Worm (Caenorhabditis elegans) whole organism, mixed stage, embryonic: ENCODE results near the gene C07D10.5.

ENCODE experiments used
- M03D4.4 ChIP-seq: sonication (generic microtip); optimal IDR thresholded peaks from 2 replicates; lab custom pipeline; 2017; ENCODE audit warnings: mild to moderate bottlenecking, missing genetic modification characterization, missing compliant biosample characterization
- bed-3 ChIP-seq: fragments of 200-800 bp; sonication (Bioruptor generic); optimal IDR thresholded peaks from 3 replicates; lab custom pipeline; 2018; ENCODE audit warnings: mild to moderate bottlenecking, missing genetic modification characterization, moderate library complexity, missing compliant biosample characterization
- ceh-39 ChIP-seq: fragments of 150-350 bp; optimal IDR thresholded peaks from 2 replicates; lab custom pipeline; 2014; ENCODE audit warnings: missing biosample characterization, missing genetic modification characterization
- ceh-43 ChIP-seq: fragments of 200-800 bp; sonication (Bioruptor generic); optimal IDR thresholded peaks from 2 replicates; lab custom pipeline; 2018; ENCODE audit warnings: mild to moderate bottlenecking, missing genetic modification characterization, moderate library complexity, missing compliant biosample characterization
- ceh-83 ChIP-seq: fragments of 200-800 bp; sonication (Bioruptor generic); optimal IDR thresholded peaks from 2 replicates; lab custom pipeline; 2018; ENCODE audit warnings: mild to moderate bottlenecking, missing genetic modification characterization, missing compliant biosample characterization
- cnd-1 ChIP-seq: fragments of 200-800 bp; sonication (Bioruptor generic); optimal IDR thresholded peaks from 2 replicates; lab custom pipeline; 2018; ENCODE audit warnings: mild to moderate bottlenecking, missing genetic modification characterization, missing compliant biosample characterization
- drap-1 ChIP-seq: fragments of 200-800 bp; sonication (Bioruptor generic); optimal IDR thresholded peaks from 3 replicates; lab custom pipeline; 2018; ENCODE audit warnings: mild to moderate bottlenecking, missing genetic modification characterization, missing compliant biosample characterization
- elt-1 ChIP-seq: sonication (generic microtip); optimal IDR thresholded peaks from 2 replicates; lab custom pipeline; 2017; ENCODE audit warnings: missing genetic modification characterization, mild to moderate bottlenecking, missing compliant biosample characterization, antibody characterized with exemption, moderate library complexity, borderline replicate concordance; ENCODE audit not compliant: insufficient read depth
- flh-1 ChIP-seq: fragments of 200-800 bp; sonication (Bioruptor generic); optimal IDR thresholded peaks from 2 replicates; lab custom pipeline; 2018; ENCODE audit warnings: mild to moderate bottlenecking, missing genetic modification characterization, moderate library complexity, missing compliant biosample characterization
- ham-2 ChIP-seq: fragments of 200-800 bp; sonication (Bioruptor generic); optimal IDR thresholded peaks from 2 replicates; lab custom pipeline; 2018; ENCODE audit warnings: mild to moderate bottlenecking, missing genetic modification characterization, missing compliant biosample characterization
- hlh-1 ChIP-seq: fragments of 150-350 bp; optimal IDR thresholded peaks from 2 replicates; lab custom pipeline; 2014; ENCODE audit warnings: missing biosample characterization, missing genetic modification reagents, missing genetic modification characterization
- lin-13 ChIP-seq: fragments of 150-350 bp; optimal IDR thresholded peaks from 2 replicates; lab custom pipeline; 2014; ENCODE audit warnings: missing biosample characterization, missing genetic modification characterization
- lin-32 ChIP-seq: fragments of 200-800 bp; sonication (Bioruptor generic); optimal IDR thresholded peaks from 2 replicates; lab custom pipeline; 2018; ENCODE audit warnings: mild to moderate bottlenecking, missing genetic modification characterization, missing compliant biosample characterization
- lsy-2 ChIP-seq: fragments of 150-350 bp; optimal IDR thresholded peaks from 2 replicates; lab custom pipeline; 2014; ENCODE audit warnings: missing biosample characterization, missing genetic modification characterization
- mep-1 ChIP-seq: fragments of 150-350 bp; optimal IDR thresholded peaks from 2 replicates; lab custom pipeline; 2017; ENCODE audit warnings: missing biosample characterization, missing genetic modification reagents, missing genetic modification characterization, inconsistent platforms
- mls-2 ChIP-seq: sonication (generic microtip); optimal IDR thresholded peaks from 2 replicates; lab custom pipeline; 2016; ENCODE audit warnings: mild to moderate bottlenecking, missing genetic modification characterization, moderate library complexity, missing compliant biosample characterization
- nhr-2 ChIP-seq: fragments of 150-350 bp; optimal IDR thresholded peaks from 2 replicates; lab custom pipeline; 2014; ENCODE audit warnings: missing biosample characterization, missing genetic modification characterization
- nhr-237 ChIP-seq: fragments of 150-350 bp; optimal IDR thresholded peaks from 2 replicates; lab custom pipeline; 2014; ENCODE audit warnings: missing biosample characterization, missing genetic modification characterization
- nhr-28 ChIP-seq: fragments of 150-350 bp; optimal IDR thresholded peaks from 2 replicates; lab custom pipeline; 2014; ENCODE audit warnings: missing biosample characterization, missing genetic modification characterization
- nhr-76 ChIP-seq: sonication (generic microtip); optimal IDR thresholded peaks from 2 replicates; lab custom pipeline; 2017; ENCODE audit warnings: missing biosample characterization, missing genetic modification characterization
- pha-4 ChIP-seq: fragments of 150-350 bp; optimal IDR thresholded peaks from 2 replicates; lab custom pipeline; 2018; ENCODE audit warnings: missing biosample characterization, missing genetic modification reagents, missing genetic modification characterization
- sem-2 ChIP-seq: fragments of 200-800 bp; sonication (Bioruptor generic); optimal IDR thresholded peaks from 2 replicates; lab custom pipeline; 2018; ENCODE audit warnings: mild to moderate bottlenecking, missing genetic modification characterization, missing compliant biosample characterization
- snpc-4 ChIP-seq: fragments of 150-350 bp; optimal IDR thresholded peaks from 2 replicates; lab custom pipeline; 2014; ENCODE audit warnings: missing biosample characterization, missing genetic modification characterization
- sptf-1 ChIP-seq: sonication (generic microtip); optimal IDR thresholded peaks from 2 replicates; lab custom pipeline; 2017; ENCODE audit warnings: mild to moderate bottlenecking, missing genetic modification characterization, moderate library complexity, missing compliant biosample characterization
- tbx-8 ChIP-seq: fragments of 200-800 bp; sonication (Bioruptor generic); optimal IDR thresholded peaks from 2 replicates; lab custom pipeline; 2018; ENCODE audit warnings: mild to moderate bottlenecking, missing genetic modification characterization, moderate library complexity, missing compliant biosample characterization
- unc-120 ChIP-seq: sonication (generic microtip); optimal IDR thresholded peaks from 2 replicates; lab custom pipeline; 2017; ENCODE audit warnings: missing genetic modification characterization, missing compliant biosample characterization; ENCODE audit not compliant: poor library complexity, severe bottlenecking
- unc-62 ChIP-seq: fragments of 150-350 bp; optimal IDR thresholded peaks from 2 replicates; lab custom pipeline; 2014; ENCODE audit warnings: missing biosample characterization, missing genetic modification reagents, missing genetic modification characterization
- zip-8 ChIP-seq: fragments of 150-350 bp; optimal IDR thresholded peaks from 2 replicates; lab custom pipeline; 2014; ENCODE audit warnings: missing biosample characterization, missing genetic modification characterization
- ztf-11 ChIP-seq: fragments of 150-350 bp; optimal IDR thresholded peaks from 2 replicates; lab custom pipeline; 2014; ENCODE audit warnings: missing biosample characterization, missing genetic modification characterization

C07D10.5 gene

ce11 chrII:7411930-7412329, 30.6 kb downstream of the C07D10.5 start, which contains the start of gene K02A2.5:
Gene K02A2.5 (minus strand): TSS chrII:7412030.
- no peak for TF ChIP-seq pha-4 (tag; lab: Kevin White, UChicago)
- TF ChIP-seq nhr-2 (tag; lab: Kevin White, UChicago), result no peak
- no peak for TF ChIP-seq flh-1 (GFP tag; lab: Kevin White, UChicago)
- TF ChIP-seq unc-62 (GFP tag; lab: Kevin White, UChicago), result no peak
- TF ChIP-seq elt-1 (tag; lab: Kevin White, UChicago), result no peak
- TF ChIP-seq nhr-237 (tag; lab: Kevin White, UChicago), result no peak
- no peak for TF ChIP-seq mls-2
- TF ChIP-seq bed-3 (GFP tag; lab: Kevin White, UChicago), result no peak
- TF ChIP-seq sem-2 (GFP tag; lab: Kevin White, UChicago), result no peak
- TF ChIP-seq nhr-28 (tag; lab: Kevin White, UChicago), result no peak
- no peak for TF ChIP-seq nhr-76 (tag; lab: Kevin White, UChicago)
- no peak for TF ChIP-seq sptf-1 (tag; lab: Kevin White, UChicago)
- no peak for TF ChIP-seq lin-32
- no peak for TF ChIP-seq M03D4.4 (tag; lab: Kevin White, UChicago)
- TF ChIP-seq snpc-4 (tag; lab: Kevin White, UChicago), result no peak
- TF ChIP-seq lsy-2, result no peak
- TF ChIP-seq ceh-83 (GFP tag; lab: Kevin White, UChicago), result no peak
- no peak for TF ChIP-seq hlh-1 (tag; lab: Kevin White, UChicago)
- TF ChIP-seq, all 35 proteins: peak for 0

DNA sequence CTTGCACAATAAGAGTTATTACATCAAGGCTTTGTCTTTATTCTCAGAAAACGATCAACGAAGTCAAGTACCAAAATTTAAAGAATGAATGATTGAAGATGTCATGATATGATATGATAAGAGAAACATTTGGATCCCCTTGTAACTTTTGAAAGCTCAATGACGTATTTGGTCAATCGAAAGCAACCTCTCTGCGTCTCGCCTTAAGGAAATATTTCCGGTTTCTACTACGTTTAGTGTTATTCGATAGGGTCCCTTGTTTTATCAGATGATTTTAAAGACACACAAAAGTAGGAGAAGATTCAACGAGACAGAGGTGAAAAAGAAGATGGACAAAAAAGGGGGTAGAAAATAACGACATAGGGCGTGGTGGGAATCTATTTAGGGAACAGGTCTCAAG, 31.9 kb downstream of the C07D10.5 start:
- TF ChIP-seq sem-2 (GFP tag; lab: Kevin White, UChicago), result no peak
- TF ChIP-seq mls-2, result no peak
- no peak for TF ChIP-seq nhr-237 (tag; lab: Kevin White, UChicago)
- no peak for TF ChIP-seq unc-62 (GFP tag; lab: Kevin White, UChicago)
- TF ChIP-seq ceh-43, result no peak
- no peak for TF ChIP-seq lsy-2
- no peak for TF ChIP-seq hlh-1 (tag; lab: Kevin White, UChicago)
- TF ChIP-seq zip-8 (tag; lab: Kevin White, UChicago), result no peak

DNA sequence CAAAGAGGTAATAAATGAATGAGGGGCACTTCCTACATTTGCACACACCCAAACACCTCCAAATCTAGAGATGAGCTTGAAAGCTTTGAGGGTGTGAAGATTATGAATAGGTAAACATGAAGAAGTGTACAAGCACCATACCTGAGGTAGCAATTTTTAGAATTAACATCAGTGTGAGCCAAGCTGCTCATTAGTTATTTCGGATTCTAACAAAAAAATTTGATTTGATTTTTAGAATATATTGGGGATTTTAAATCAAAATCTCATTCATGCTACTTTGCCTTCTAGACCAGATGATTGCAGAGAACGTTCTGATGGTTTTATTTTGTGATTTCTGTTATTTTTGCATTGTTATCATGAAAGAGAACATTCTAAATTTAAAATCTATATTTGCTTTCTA, 32.4 kb downstream of the C07D10.5 start:
- no peak for TF ChIP-seq nhr-2 (tag; lab: Kevin White, UChicago)
- TF ChIP-seq nhr-76 (tag; lab: Kevin White, UChicago), result no peak
- no peak for TF ChIP-seq sem-2 (GFP tag; lab: Kevin White, UChicago)
- TF ChIP-seq M03D4.4 (tag; lab: Kevin White, UChicago), result no peak
- no peak for TF ChIP-seq nhr-28 (tag; lab: Kevin White, UChicago)
- no peak for TF ChIP-seq nhr-237 (tag; lab: Kevin White, UChicago)
- TF ChIP-seq bed-3 (GFP tag; lab: Kevin White, UChicago), result no peak

DNA sequence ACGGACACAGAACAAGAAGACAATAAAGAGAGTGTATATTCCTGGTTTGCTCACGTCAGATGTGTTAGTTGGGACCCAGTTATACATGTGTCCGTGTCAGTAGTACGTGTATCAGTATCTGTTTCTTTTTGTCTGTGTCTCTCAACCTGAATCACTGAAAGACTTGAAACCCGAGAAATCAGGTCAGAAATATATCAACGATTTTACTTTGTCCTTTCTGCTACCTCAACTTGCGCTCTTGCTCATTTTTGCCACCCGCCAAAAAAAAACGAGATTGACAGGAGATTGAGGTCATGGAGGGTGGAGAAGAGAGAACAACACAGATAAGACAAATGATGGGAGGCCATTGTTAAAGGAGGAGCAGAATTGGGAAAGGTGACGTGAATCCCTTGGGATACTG, 38.2 kb downstream of the C07D10.5 start:
- TF ChIP-seq unc-120 (tag; lab: Kevin White, UChicago) (no peak), M03D4.4 (tag; lab: Kevin White, UChicago) (no peak), nhr-76 (tag; lab: Kevin White, UChicago) (no peak), ztf-11 (tag; lab: Kevin White, UChicago) (no peak), mep-1 (tag; lab: Kevin White, UChicago) (no peak), lin-13 (tag; lab: Kevin White, UChicago) (no peak), ceh-39 (tag; lab: Kevin White, UChicago) (no peak), lin-32 (no peak), drap-1 (no peak), bed-3 (GFP tag; lab: Kevin White, UChicago) (no peak), ceh-83 (GFP tag; lab: Kevin White, UChicago) (no peak)
- TF ChIP-seq, all 35 proteins: peak for 0

DNA sequence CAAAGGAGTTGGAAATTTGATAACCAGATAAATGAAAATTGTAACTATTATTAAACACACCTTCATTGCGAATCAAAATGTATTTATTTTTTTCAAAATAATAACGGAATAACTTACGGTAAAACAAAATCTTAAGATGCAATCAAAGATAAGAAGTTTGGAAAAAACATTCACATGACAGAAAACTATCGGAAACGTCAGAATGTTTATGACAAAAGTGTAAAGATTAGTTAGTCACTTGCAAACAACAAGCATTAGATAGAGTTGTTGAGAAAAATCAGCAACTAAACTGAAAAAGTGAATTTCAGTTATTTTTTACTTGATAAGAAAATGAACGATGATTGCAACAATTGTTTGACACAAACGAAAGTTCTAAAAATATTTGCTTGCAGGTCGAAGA, 38.8 kb downstream of the C07D10.5 start:
- TF ChIP-seq nhr-237 (tag; lab: Kevin White, UChicago) (no peak), tbx-8 (GFP tag; lab: Kevin White, UChicago) (no peak), unc-120 (tag; lab: Kevin White, UChicago) (no peak), ham-2 (GFP tag; lab: Kevin White, UChicago) (no peak), lin-13 (tag; lab: Kevin White, UChicago) (no peak), M03D4.4 (tag; lab: Kevin White, UChicago) (no peak), ztf-11 (tag; lab: Kevin White, UChicago) (no peak), zip-8 (tag; lab: Kevin White, UChicago) (no peak), lsy-2 (no peak), snpc-4 (tag; lab: Kevin White, UChicago) (no peak), drap-1 (no peak), cnd-1 (no peak), ceh-39 (tag; lab: Kevin White, UChicago) (no peak), mls-2 (no peak), nhr-76 (tag; lab: Kevin White, UChicago) (no peak), ceh-43 (no peak)
